Worm (Caenorhabditis elegans) whole organism, L4 larva: Measurements from ENCODE around the gene T19B10.12.

ENCODE experiments used
- F26F4.8 ChIP-seq: fragments of 200-800 bp; sonication (Bioruptor generic); conservative IDR thresholded peaks from 2 replicates; pipeline ENCODE4 v1.3.6; 2022; ENCODE audit warnings: missing genetic modification characterization, missing compliant biosample characterization
- T26A8.4 ChIP-seq: fragments of 200-800 bp; sonication (Bioruptor generic); IDR thresholded peaks from 2 replicates; pipeline ENCODE4 v1.3.6; 2022; ENCODE audit warnings: missing genetic modification characterization, missing compliant biosample characterization
- mep-1 ChIP-seq: fragments of 150-350 bp; sonication (generic microtip); optimal IDR thresholded peaks from 3 replicates; lab custom pipeline; 2014; ENCODE audit warnings: missing biosample characterization, missing genetic modification characterization
- nhr-237 ChIP-seq: sonication (generic microtip); optimal IDR thresholded peaks from 2 replicates; lab custom pipeline; 2017; ENCODE audit warnings: missing biosample characterization, missing genetic modification characterization
- unc-62 ChIP-seq, 3 experiments: fragments of 150-350 bp in 1 of 3; sonication (generic microtip); optimal IDR thresholded peaks in 2 of 3; peaks in 1 of 3; 1 replicate in 1 of 3; 2 replicates in 2 of 3; lab custom pipeline; 2014 to 2017; ENCODE audit warnings: missing biosample characterization in 3 of 3, missing genetic modification characterization in 3 of 3, missing genetic modification reagents in 3 of 3, missing genotype in 1 of 3

ce11 chrV:11266681-11267080 is 15.8 kb downstream of the T19B10.12 start, which contains the start of gene str-116:
- TF ChIP-seq mep-1, result no peak
- no peak for TF ChIP-seq nhr-237
- TF ChIP-seq T26A8.4, result no peak
- TF ChIP-seq unc-62 (GFP tag; optimal IDR thresholded peaks at IDR 0.05 in 1 of 2; lab: Kevin White, UChicago), result no peak
- no peak for TF ChIP-seq unc-62 (tag; optimal IDR thresholded peaks at IDR 0.05; lab: Kevin White, UChicago)
- TF ChIP-seq F26F4.8, result no peak
